Worm (Caenorhabditis elegans): Measurements from ENCODE around the gene pqn-29.

DNA sequence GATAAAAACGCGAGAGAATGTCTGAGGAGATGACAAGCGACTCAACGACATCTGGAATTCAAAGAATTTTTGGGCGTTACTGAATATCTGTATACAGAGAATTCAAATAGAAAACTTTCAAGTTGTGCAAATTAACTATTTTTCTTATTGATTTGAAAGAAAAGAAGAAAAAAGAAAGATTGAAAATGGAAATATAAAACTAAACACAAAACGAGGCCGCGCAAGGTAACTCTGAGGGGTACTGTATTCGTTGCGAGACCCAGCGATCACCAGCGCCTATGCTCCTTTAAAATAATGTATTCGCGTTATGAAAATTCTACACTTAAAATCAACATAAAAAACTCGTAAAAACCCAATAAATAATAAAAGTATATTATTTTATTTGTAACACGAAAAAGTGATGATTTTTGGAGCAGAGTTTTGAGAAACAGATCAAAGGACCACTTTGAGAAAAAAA lies 50.3 kb downstream of the pqn-29 start, which contains the start of gene asb-1:
- TF ChIP-seq him-1 (tag; optimal IDR thresholded peaks at IDR 0.05) (no peak), W03F9.2 (tag; optimal IDR thresholded peaks at IDR 0.05) (no peak), dao-5 (tag; optimal IDR thresholded peaks at IDR 0.05) (no peak)

All from whole organism, L4/young adult.